In the genomic region with DNA sequence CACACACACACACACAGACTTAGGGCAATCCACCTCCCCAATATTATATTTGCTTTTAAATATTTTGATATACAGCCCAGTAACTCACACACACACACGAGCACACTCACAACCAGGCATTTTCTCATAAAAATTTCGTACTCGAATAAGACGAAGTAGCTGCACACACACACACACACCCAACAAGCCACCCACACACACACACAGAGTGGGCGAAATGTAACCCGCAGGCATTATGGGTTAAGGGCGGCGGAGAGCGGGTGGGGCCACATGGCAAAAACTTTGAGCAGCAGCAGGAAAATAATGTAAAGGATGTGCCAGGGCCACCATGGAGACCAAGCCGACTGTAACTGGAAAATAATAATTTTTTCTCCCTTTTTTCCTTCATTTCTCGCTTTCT, we compare ENCODE assay signal across 1 fruit fly cellular context.
TF ChIP-seq lines count a peak whose summit lies in the region.

No protein-coding gene starts in this region.

TF ChIP-seq in whole organism, embryonic, 481 proteins besides CTCF, POLR2A, EP300 and RAD21 (continued from another document):
- no peak for TF ChIP-seq Hsf (GFP tag; optimal IDR thresholded peaks at IDR 0.05; lab: Kevin White, UChicago)
- TF ChIP-seq CG4617 (GFP tag; optimal IDR thresholded peaks at IDR 0.05; lab: Kevin White, UChicago; ENCODE audit: borderline replicate concordance) = no peak
- TF ChIP-seq gsb-n (tag; optimal IDR thresholded peaks at IDR 0.05; lab: Kevin White, UChicago) = no peak
- no peak for TF ChIP-seq NC2α (GFP tag; optimal IDR thresholded peaks at IDR 0.05; lab: Kevin White, UChicago)
- peak; percentile 23 for TF ChIP-seq sens (GFP tag; lab: Kevin White, UChicago)
- TF ChIP-seq Rfx (GFP tag; IDR thresholded peaks at IDR 0.05; lab: Robert Waterston, UW) = no peak
- TF ChIP-seq CG12299 (tag; optimal IDR thresholded peaks at IDR 0.05; lab: Kevin White, UChicago) = no peak
